Fruit fly (Drosophila melanogaster) whole organism, embryonic: Measurements from ENCODE around the gene CG31883.
A peak's percentile ranks its signal among the peaks of the same experiment; 100 is the strongest.

ENCODE experiments used
- CG10209 ChIP-seq: fragments of 200-800 bp; sonication (Bioruptor generic); optimal IDR thresholded peaks from 3 replicates; lab custom pipeline; 2017; ENCODE audit warnings: missing biosample characterization, mild to moderate bottlenecking, missing genetic modification characterization, missing genetic modification reagents
- CG11247 ChIP-seq: fragments of 200-800 bp; sonication (Bioruptor generic); IDR thresholded peaks from 2 replicates; pipeline ENCODE4 v1.3.6; 2022; ENCODE audit warnings: missing biosample characterization, missing genetic modification characterization
- CG12299 ChIP-seq: fragments of 200-800 bp; sonication (Bioruptor generic); optimal IDR thresholded peaks from 2 replicates; lab custom pipeline; 2018; ENCODE audit warnings: missing biosample characterization, mild to moderate bottlenecking, missing genetic modification characterization
- CG12659 ChIP-seq: fragments of 200-800 bp; sonication (Bioruptor generic); optimal IDR thresholded peaks from 3 replicates; lab custom pipeline; 2017; ENCODE audit warnings: mild to moderate bottlenecking, missing biosample characterization, missing genetic modification reagents, missing genetic modification characterization
- CG13287 ChIP-seq: fragments of 200-800 bp; sonication (Bioruptor generic); IDR thresholded peaks from 2 replicates; pipeline ENCODE4 v1.3.6; 2022; ENCODE audit warnings: missing biosample characterization, missing genetic modification characterization; ENCODE audit not compliant: partially characterized antibody
- CG14860 ChIP-seq: fragments of 200-800 bp; sonication (Bioruptor generic); IDR thresholded peaks from 3 replicates; pipeline ENCODE4 v1.3.6; 2022; ENCODE audit warnings: missing biosample characterization, missing genetic modification characterization; ENCODE audit not compliant: partially characterized antibody
- CG1529 ChIP-seq: fragments of 200-800 bp; sonication (Bioruptor generic); optimal IDR thresholded peaks from 3 replicates; lab custom pipeline; 2018; ENCODE audit warnings: missing biosample characterization, missing genetic modification characterization
- CG1602 ChIP-seq: fragments of 200-800 bp; sonication (Bioruptor generic); optimal IDR thresholded peaks from 3 replicates; lab custom pipeline; 2016; ENCODE audit warnings: missing biosample characterization, missing genetic modification characterization
- CG16815 ChIP-seq: fragments of 200-800 bp; sonication (Bioruptor generic); optimal IDR thresholded peaks from 3 replicates; lab custom pipeline; 2017; ENCODE audit warnings: missing biosample characterization, mild to moderate bottlenecking, missing genetic modification characterization
- CG17359 ChIP-seq: fragments of 200-800 bp; sonication (Bioruptor generic); optimal IDR thresholded peaks from 3 replicates; lab custom pipeline; 2018; ENCODE audit warnings: missing biosample characterization, mild to moderate bottlenecking, missing genetic modification characterization, moderate library complexity
- CG30403 ChIP-seq: fragments of 200-800 bp; sonication (Bioruptor generic); optimal IDR thresholded peaks from 3 replicates; lab custom pipeline; 2016; ENCODE audit warnings: missing biosample characterization, missing genetic modification characterization
- CG31224 ChIP-seq: fragments of 200-800 bp; sonication (Bioruptor generic); IDR thresholded peaks from 2 replicates; pipeline ENCODE4 v1.3.6; 2022; ENCODE audit warnings: missing biosample characterization, missing genetic modification characterization
- CG3281 ChIP-seq: fragments of 200-800 bp; sonication (Bioruptor generic); optimal IDR thresholded peaks from 3 replicates; lab custom pipeline; 2017; ENCODE audit warnings: missing biosample characterization, mild to moderate bottlenecking, missing genetic modification characterization
- CG4617 ChIP-seq: fragments of 200-800 bp; sonication (Bioruptor generic); optimal IDR thresholded peaks from 3 replicates; lab custom pipeline; 2016; ENCODE audit warnings: missing biosample characterization, missing genetic modification characterization, borderline replicate concordance
- CG7372 ChIP-seq: fragments of 200-800 bp; sonication (Bioruptor generic); IDR thresholded peaks from 2 replicates; pipeline ENCODE4 v1.3.6; 2022; ENCODE audit warnings: missing biosample characterization, missing genetic modification characterization
- CG9727 ChIP-seq: fragments of 200-800 bp; sonication (Bioruptor generic); optimal IDR thresholded peaks from 3 replicates; lab custom pipeline; 2017; ENCODE audit warnings: missing biosample characterization, mild to moderate bottlenecking, missing genetic modification characterization
- CTCF ChIP-seq: fragments of 200-800 bp; sonication (Bioruptor generic); optimal IDR thresholded peaks from 2 replicates; lab custom pipeline; 2017; ENCODE audit warnings: missing biosample characterization, mild to moderate bottlenecking, missing genetic modification characterization, moderate library complexity
- Dip3 ChIP-seq: fragments of 200-800 bp; sonication (Bioruptor generic); optimal IDR thresholded peaks from 3 replicates; lab custom pipeline; 2016; ENCODE audit warnings: missing biosample characterization, missing genetic modification characterization
- Dp ChIP-seq: fragments of 200-800 bp; sonication (Bioruptor generic); optimal IDR thresholded peaks from 2 replicates; lab custom pipeline; 2018; ENCODE audit warnings: missing biosample characterization, mild to moderate bottlenecking, missing genetic modification characterization, moderate library complexity
- Ets97D ChIP-seq: fragments of 200-800 bp; sonication (Bioruptor generic); optimal IDR thresholded peaks from 3 replicates; lab custom pipeline; 2016; ENCODE audit warnings: missing biosample characterization, missing genetic modification characterization
- HLH4C ChIP-seq: fragments of 200-800 bp; sonication (Bioruptor generic); IDR thresholded peaks from 3 replicates; pipeline ENCODE4 v1.3.6; 2022; ENCODE audit warnings: missing biosample characterization, missing genetic modification characterization; ENCODE audit not compliant: partially characterized antibody
- Pdp1 ChIP-seq, 2 experiments: fragments of 200-800 bp; sonication (Bioruptor generic); optimal IDR thresholded peaks; 3 replicates each; lab custom pipeline; 2016; ENCODE audit warnings: missing biosample characterization in 2 of 2, missing genetic modification characterization in 2 of 2, mild to moderate bottlenecking in 1 of 2, moderate library complexity in 1 of 2
- Ptx1 ChIP-seq: fragments of 200-800 bp; sonication (Bioruptor generic); IDR thresholded peaks from 2 replicates; pipeline ENCODE4 v1.3.6; 2022; ENCODE audit warnings: missing biosample characterization, missing genetic modification characterization
- Rx ChIP-seq: fragments of 200-800 bp; sonication (Bioruptor generic); IDR thresholded peaks from 2 replicates; pipeline ENCODE4 v1.3.6; 2022; ENCODE audit warnings: missing biosample characterization, missing genetic modification characterization
- Sox102F ChIP-seq: fragments of 200-800 bp; sonication (Bioruptor generic); optimal IDR thresholded peaks from 2 replicates; lab custom pipeline; 2018; ENCODE audit warnings: missing biosample characterization, mild to moderate bottlenecking, missing genetic modification characterization, moderate library complexity
- Taf1 ChIP-seq: fragments of 200-800 bp; sonication (Bioruptor generic); IDR thresholded peaks from 2 replicates; pipeline ENCODE4 v1.3.6; 2022; ENCODE audit warnings: missing biosample characterization, missing genetic modification characterization
- Usf ChIP-seq: fragments of 200-800 bp; sonication (Bioruptor generic); optimal IDR thresholded peaks from 2 replicates; lab custom pipeline; 2017; ENCODE audit warnings: missing genotype, missing biosample characterization, missing genetic modification characterization
- bab2 ChIP-seq: fragments of 200-800 bp; sonication (Bioruptor generic); optimal IDR thresholded peaks from 2 replicates; lab custom pipeline; 2016; ENCODE audit warnings: missing biosample characterization, missing genetic modification characterization
- cas ChIP-seq: fragments of 200-800 bp; sonication (Bioruptor generic); IDR thresholded peaks from 2 replicates; pipeline ENCODE4 v1.3.6; 2022; ENCODE audit warnings: missing biosample characterization, missing genetic modification characterization
- chm ChIP-seq: fragments of 200-800 bp; sonication (Bioruptor generic); IDR thresholded peaks from 2 replicates; pipeline ENCODE4 v1.3.6; 2022; ENCODE audit warnings: missing biosample characterization, missing genetic modification characterization
- crol ChIP-seq: fragments of 200-800 bp; sonication (Bioruptor generic); IDR thresholded peaks from 2 replicates; pipeline ENCODE4 v1.3.6; 2022; ENCODE audit warnings: missing biosample characterization, missing genetic modification characterization
- cwo ChIP-seq: fragments of 200-800 bp; sonication (Bioruptor generic); optimal IDR thresholded peaks from 3 replicates; lab custom pipeline; 2017; ENCODE audit warnings: missing biosample characterization, missing genetic modification characterization, mild to moderate bottlenecking, moderate library complexity, missing genetic modification reagents
- disco-r ChIP-seq: fragments of 200-800 bp; sonication (Bioruptor generic); optimal IDR thresholded peaks from 2 replicates; lab custom pipeline; 2016; ENCODE audit warnings: missing biosample characterization, missing genetic modification characterization
- esg ChIP-seq: fragments of 200-800 bp; sonication (Bioruptor generic); conservative IDR thresholded peaks from 2 replicates; pipeline ENCODE4 v1.3.6; 2022; ENCODE audit warnings: missing biosample characterization, missing genetic modification characterization
- eve ChIP-seq, 2 experiments: fragments of >200 bp; optimal IDR thresholded peaks; 2 replicates each; lab custom pipeline; 2017; ENCODE audit warnings: missing biosample characterization in 2 of 2, missing genetic modification characterization in 2 of 2
- eyg ChIP-seq: fragments of 200-800 bp; sonication (Bioruptor generic); optimal IDR thresholded peaks from 3 replicates; lab custom pipeline; 2016; ENCODE audit warnings: missing biosample characterization, missing genetic modification characterization
- ftz-f1 ChIP-seq: fragments of 200-800 bp; sonication (Bioruptor generic); optimal IDR thresholded peaks from 2 replicates; lab custom pipeline; 2016; ENCODE audit warnings: missing biosample characterization, missing genetic modification characterization
- fu2 ChIP-seq: fragments of 200-800 bp; sonication (Bioruptor generic); optimal IDR thresholded peaks from 2 replicates; lab custom pipeline; 2016; ENCODE audit warnings: missing biosample characterization, missing genetic modification characterization
- hkb ChIP-seq, 2 experiments: fragments of 200-800 bp in 1 of 2; fragments of >200 bp in 1 of 2; sonication (Bioruptor generic) in 1 of 2; IDR thresholded peaks in 1 of 2; optimal IDR thresholded peaks in 1 of 2; 2 replicates each; pipeline versions ENCODE4 v1.3.6 to Lab custom; 2017 to 2022; ENCODE audit warnings: missing biosample characterization in 1 of 2, missing genetic modification characterization in 1 of 2
- kah ChIP-seq: fragments of 200-800 bp; sonication (Bioruptor generic); optimal IDR thresholded peaks from 2 replicates; lab custom pipeline; 2018; ENCODE audit warnings: missing biosample characterization, mild to moderate bottlenecking, missing genetic modification characterization
- lab ChIP-seq: fragments of 200-800 bp; sonication (Bioruptor generic); optimal IDR thresholded peaks from 3 replicates; lab custom pipeline; 2017; ENCODE audit warnings: missing biosample characterization, missing genetic modification characterization, mild to moderate bottlenecking, moderate library complexity, missing genetic modification reagents
- nerfin-2 ChIP-seq: fragments of 200-800 bp; sonication (Bioruptor generic); IDR thresholded peaks from 2 replicates; pipeline ENCODE4 v1.3.6; 2022; ENCODE audit warnings: missing biosample characterization, missing genetic modification characterization; ENCODE audit not compliant: partially characterized antibody
- phol ChIP-seq: fragments of 200-800 bp; sonication (Bioruptor generic); optimal IDR thresholded peaks from 3 replicates; lab custom pipeline; 2018; ENCODE audit warnings: missing biosample characterization, mild to moderate bottlenecking, missing genetic modification characterization, moderate library complexity
- ro ChIP-seq: fragments of 200-800 bp; sonication (Bioruptor generic); IDR thresholded peaks from 2 replicates; pipeline ENCODE4 v1.3.6; 2022; ENCODE audit warnings: missing biosample characterization, missing genetic modification characterization
- salm ChIP-seq: fragments of 200-800 bp; sonication (Bioruptor generic); optimal IDR thresholded peaks from 2 replicates; lab custom pipeline; 2018; ENCODE audit warnings: missing biosample characterization, mild to moderate bottlenecking, missing genetic modification characterization
- so ChIP-seq: fragments of 200-800 bp; sonication (Bioruptor generic); IDR thresholded peaks from 3 replicates; pipeline ENCODE4 v1.3.6; 2022; ENCODE audit warnings: missing biosample characterization, missing genetic modification characterization
- toy ChIP-seq: fragments of 200-800 bp; sonication (Bioruptor generic); IDR thresholded peaks from 2 replicates; pipeline ENCODE4 v1.3.6; 2022; ENCODE audit warnings: missing biosample characterization, missing genetic modification characterization
- tx ChIP-seq: fragments of 200-800 bp; sonication (Bioruptor generic); optimal IDR thresholded peaks from 2 replicates; lab custom pipeline; 2016; ENCODE audit warnings: missing biosample characterization, missing genetic modification characterization
- vnd ChIP-seq: fragments of 200-800 bp; sonication (Bioruptor generic); IDR thresholded peaks from 3 replicates; pipeline ENCODE4 v1.3.6; 2022; ENCODE audit warnings: missing biosample characterization, missing genetic modification characterization; ENCODE audit not compliant: partially characterized antibody

The CG31883 gene

DNA sequence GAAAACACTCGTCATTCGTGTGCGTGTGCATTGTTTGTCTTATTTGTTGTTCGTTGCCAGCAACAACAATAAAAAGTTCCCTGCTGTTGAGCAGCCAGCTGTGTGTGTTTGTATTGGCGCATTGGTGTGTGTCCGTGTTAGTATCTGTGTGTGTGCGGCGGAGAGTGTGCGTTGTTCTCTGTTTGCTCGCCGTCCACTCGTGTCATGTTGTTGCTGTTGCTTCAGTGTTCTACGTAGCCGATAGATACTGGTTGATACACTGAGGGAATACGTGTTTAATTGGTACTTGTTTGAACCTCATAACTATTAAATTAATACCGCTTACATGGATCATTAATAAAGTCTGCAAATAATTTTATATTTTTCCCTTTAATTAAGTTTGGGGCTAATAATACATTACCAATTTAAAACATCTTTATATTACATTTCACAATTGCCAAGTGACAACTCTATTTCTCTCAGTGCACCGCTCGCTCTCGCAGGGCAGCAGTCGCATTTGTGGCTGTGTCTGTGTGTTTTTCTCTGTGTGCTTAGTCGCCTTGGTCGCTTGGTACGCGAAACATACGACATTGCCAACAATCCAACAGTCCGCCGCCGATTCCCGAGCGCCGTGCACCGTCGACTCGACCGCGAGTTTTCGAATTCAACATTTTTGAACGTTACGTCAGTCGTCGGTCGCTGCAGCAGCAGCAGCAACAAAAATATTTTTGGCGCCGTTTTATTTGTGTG is 40.2 kb downstream of the CG31883 start, which contains the start of gene brwl (continued):
- peak; percentile 99 for TF ChIP-seq lab
- peak; percentile 99 for TF ChIP-seq phol (tag; lab: Kevin White, UChicago)
- TF ChIP-seq CG12659 (GFP tag; lab: Kevin White, UChicago) = peak; percentile 99
- peak; percentile 98 to 99 for TF ChIP-seq Pdp1 (GFP tag; optimal IDR thresholded peaks at IDR 0.05; lab: Kevin White, UChicago)
- peak; percentile 99 for TF ChIP-seq Ptx1 (GFP tag; lab: Robert Waterston, UW)
- peak; percentile 97 for TF ChIP-seq Usf (GFP tag; lab: Kevin White, UChicago)
- TF ChIP-seq CG1529 (GFP tag; lab: Kevin White, UChicago) = peak; percentile 98
- peak; percentile 98 for TF ChIP-seq bab2 (GFP tag; lab: Kevin White, UChicago)
- peak; percentile 98 for TF ChIP-seq Dip3 (GFP tag; lab: Kevin White, UChicago)
- TF ChIP-seq Dp = peak; percentile 19
- TF ChIP-seq CG16815 (GFP tag; lab: Kevin White, UChicago) = peak; percentile 99
- TF ChIP-seq Taf1 (GFP tag; lab: Robert Waterston, UW) = peak; percentile 96
- TF ChIP-seq salm (tag; lab: Kevin White, UChicago) = peak; percentile 98
- TF ChIP-seq Ets97D (GFP tag; lab: Kevin White, UChicago) = peak; percentile 90
- peak; percentile 96 for TF ChIP-seq disco-r (GFP tag; lab: Kevin White, UChicago)
- peak; percentile 98 for TF ChIP-seq CG12299 (tag; lab: Kevin White, UChicago)
- peak; percentile 95 for TF ChIP-seq eyg (GFP tag; lab: Kevin White, UChicago)
- TF ChIP-seq HLH4C (GFP tag; lab: Robert Waterston, UW) = no peak
- peak; percentile 98 for TF ChIP-seq CG7372 (GFP tag; lab: Robert Waterston, UW)
- peak; percentile 94 to 99 for TF ChIP-seq eve (GFP tag; optimal IDR thresholded peaks at IDR 0.05; lab: Kevin White, UChicago)
- TF ChIP-seq nerfin-2 (GFP tag; lab: Robert Waterston, UW) = no peak
- peak; percentile 99 for TF ChIP-seq CG30403 (GFP tag; lab: Kevin White, UChicago)
- peak; percentile 97 for TF ChIP-seq tx (GFP tag; lab: Kevin White, UChicago)
- peak; percentile 51; the same call in 1 of the 2 replicates for TF ChIP-seq CG13287
- peak; percentile 99 for TF ChIP-seq CG1602 (GFP tag; lab: Kevin White, UChicago)
- TF ChIP-seq CG9727 (GFP tag; lab: Kevin White, UChicago) = peak; percentile 100
- no peak for TF ChIP-seq hkb (optimal IDR thresholded peaks at IDR 0.05; lab: Kevin White, UChicago)
- TF ChIP-seq hkb (GFP tag; IDR thresholded peaks at IDR 0.05; lab: Robert Waterston, UW) = peak; percentile 99
- TF ChIP-seq Sox102F (GFP tag; lab: Kevin White, UChicago) = peak; percentile 99
- peak; percentile 98 for TF ChIP-seq cwo (GFP tag; lab: Kevin White, UChicago)
- peak; percentile 94 for TF ChIP-seq toy (GFP tag; lab: Robert Waterston, UW)
- peak; percentile 96 for TF ChIP-seq fu2 (GFP tag; lab: Kevin White, UChicago)
- TF ChIP-seq esg = peak; percentile 98
- TF ChIP-seq crol (GFP tag; lab: Robert Waterston, UW) = peak; percentile 81
- TF ChIP-seq CTCF = peak; percentile 75
- peak; percentile 99 for TF ChIP-seq CG17359 (tag; lab: Kevin White, UChicago)
- TF ChIP-seq vnd (GFP tag; lab: Robert Waterston, UW) = no peak
- TF ChIP-seq CG4617 (GFP tag; lab: Kevin White, UChicago) = peak; percentile 98
- peak; percentile 96 for TF ChIP-seq CG11247
- TF ChIP-seq kah (GFP tag; lab: Kevin White, UChicago) = peak; percentile 95
- TF ChIP-seq so (GFP tag; lab: Robert Waterston, UW) = peak; percentile 99
- TF ChIP-seq CG14860 (GFP tag; lab: Robert Waterston, UW) = no peak
- peak; percentile 97 for TF ChIP-seq Rx (GFP tag; lab: Robert Waterston, UW)
- TF ChIP-seq chm (GFP tag; lab: Robert Waterston, UW) = peak; percentile 95
- TF ChIP-seq CG3281 (GFP tag; lab: Kevin White, UChicago) = peak; percentile 99
- peak; percentile 94 for TF ChIP-seq ro
- TF ChIP-seq CG31224 (GFP tag; lab: Robert Waterston, UW) = peak; percentile 96
- peak; percentile 92 for TF ChIP-seq ftz-f1 (GFP tag; lab: Kevin White, UChicago)
- peak; percentile 95 for TF ChIP-seq cas
- peak; percentile 99 for TF ChIP-seq CG10209 (GFP tag; lab: Kevin White, UChicago)
